Fruit fly (Drosophila melanogaster): ENCODE results near the gene CG12991.
A peak's percentile ranks its signal among the peaks of the same experiment; 100 is the strongest.

CG12991 gene

dm6 chrX:17624983-17625401 is 45.3 kb downstream of the CG12991 start (continued):
- TF ChIP-seq ash1 (GFP tag; optimal IDR thresholded peaks at IDR 0.05) (peak; percentile 38), caup (GFP tag; optimal IDR thresholded peaks at IDR 0.05; ENCODE audit: severe bottlenecking) (peak; percentile 83), dan (GFP tag; IDR thresholded peaks at IDR 0.05) (no peak), CG16815 (GFP tag; optimal IDR thresholded peaks at IDR 0.05) (peak; percentile 62), Dref (GFP tag; IDR thresholded peaks at IDR 0.05) (no peak), org-1 (GFP tag; optimal IDR thresholded peaks at IDR 0.05) (peak; percentile 91), Dad (GFP tag; optimal IDR thresholded peaks at IDR 0.05) (peak; percentile 57), NfI (GFP tag; optimal IDR thresholded peaks at IDR 0.05) (peak; percentile 92), CG4820 (GFP tag; optimal IDR thresholded peaks at IDR 0.05) (peak; percentile 69), Xbp1 (GFP tag; optimal IDR thresholded peaks at IDR 0.05) (peak; percentile 76), esg (GFP tag; conservative IDR thresholded peaks at IDR 0.05) (peak; percentile 77), TFAM (GFP tag; optimal IDR thresholded peaks at IDR 0.05) (peak; percentile 13), CG8765 (GFP tag; IDR thresholded peaks at IDR 0.05) (peak; percentile 16; the same call in 1 of the 2 replicates), Max (GFP tag; optimal IDR thresholded peaks at IDR 0.05) (peak; percentile 77), CG7271 (tag; optimal IDR thresholded peaks at IDR 0.05) (no peak), CG1529 (GFP tag; optimal IDR thresholded peaks at IDR 0.05) (peak; percentile 81), prd (optimal IDR thresholded peaks at IDR 0.05) (no peak), prd (GFP tag; IDR thresholded peaks at IDR 0.05) (peak; percentile 77), disco-r (GFP tag; optimal IDR thresholded peaks at IDR 0.05) (peak; percentile 75), HHEX (GFP tag; optimal IDR thresholded peaks at IDR 0.05) (peak; percentile 91), Camta (GFP tag; optimal IDR thresholded peaks at IDR 0.05) (peak; percentile 68), CG14050 (GFP tag; IDR thresholded peaks at IDR 0.05) (peak; percentile 78), B-H2 (GFP tag; optimal IDR thresholded peaks at IDR 0.05) (peak; percentile 57), Aef1 (GFP tag; IDR thresholded peaks at IDR 0.05) (peak; percentile 75), Oaz (GFP tag; IDR thresholded peaks at IDR 0.05) (peak; percentile 77), CG34376 (GFP tag; optimal IDR thresholded peaks at IDR 0.05) (peak; percentile 90), Fer3 (tag; optimal IDR thresholded peaks at IDR 0.05) (peak; percentile 89), E2f1 (GFP tag; IDR thresholded peaks at IDR 0.05) (peak; percentile 72), vfl (GFP tag; optimal IDR thresholded peaks at IDR 0.05) (peak; percentile 75), CG14014 (GFP tag; IDR thresholded peaks at IDR 0.05) (peak; percentile 86), CG6689 (GFP tag; IDR thresholded peaks at IDR 0.05) (peak; percentile 83), CG17829 (tag; optimal IDR thresholded peaks at IDR 0.05) (peak; percentile 84), fd64A (GFP tag; optimal IDR thresholded peaks at IDR 0.05) (peak; percentile 73), cas (GFP tag; IDR thresholded peaks at IDR 0.05) (0 out of 2 replicates have a peak, but pooled peaks have one; percentile 35), HmgD (GFP tag; optimal IDR thresholded peaks at IDR 0.05) (peak; percentile 42), usp (GFP tag; optimal IDR thresholded peaks at IDR 0.05) (no peak), ac (GFP tag; optimal IDR thresholded peaks at IDR 0.05) (peak; percentile 48), HLHmδ (GFP tag; optimal IDR thresholded peaks at IDR 0.05) (no peak), bab2 (GFP tag; optimal IDR thresholded peaks at IDR 0.05) (peak; percentile 82), slou (GFP tag; optimal IDR thresholded peaks at IDR 0.05) (peak; percentile 61), CG12744 (GFP tag; optimal IDR thresholded peaks at IDR 0.05) (peak; percentile 78), zfh1 (GFP tag; IDR thresholded peaks at IDR 0.05) (peak; percentile 69; the same call in 2 of the 3 replicates), Jarid2 (GFP tag; optimal IDR thresholded peaks at IDR 0.05) (peak; percentile 67), CG32772 (GFP tag; IDR thresholded peaks at IDR 0.05) (peak; percentile 74), BtbVII (GFP tag; optimal IDR thresholded peaks at IDR 0.05) (peak; percentile 94), gro (GFP tag; optimal IDR thresholded peaks at IDR 0.05) (peak; percentile 81), pita (GFP tag; optimal IDR thresholded peaks at IDR 0.05) (no peak), Ssrp (tag; optimal IDR thresholded peaks at IDR 0.05) (peak; percentile 69), CG3726 (GFP tag; IDR thresholded peaks at IDR 0.05) (peak; percentile 68; the same call in 1 of the 3 replicates), Scr (GFP tag; IDR thresholded peaks at IDR 0.05; ENCODE audit: partially characterized antibody) (no peak), ERR (GFP tag; optimal IDR thresholded peaks at IDR 0.05) (peak; percentile 65), CG17385 (GFP tag; optimal IDR thresholded peaks at IDR 0.05) (peak; percentile 84)

Data from whole organism, embryonic.